Worm (Caenorhabditis elegans) whole organism, young adult: ENCODE data around the gene str-181.
A peak's percentile ranks its signal among the peaks of the same experiment; 100 is the strongest.

ENCODE experiments used
- B0019.2 ChIP-seq: fragments of 200-800 bp; sonication (Bioruptor generic); conservative IDR thresholded peaks from 2 replicates; pipeline ENCODE4 v1.3.6; 2022; ENCODE audit warnings: missing genetic modification reagents, missing genetic modification characterization, missing compliant biosample characterization
- B0261.1 ChIP-seq: sonication (generic microtip); optimal IDR thresholded peaks from 2 replicates; lab custom pipeline; 2016; ENCODE audit warnings: mild to moderate bottlenecking, missing genetic modification characterization, moderate library complexity, missing compliant biosample characterization
- C17E4.6 ChIP-seq: fragments of 200-800 bp; sonication (Bioruptor generic); IDR thresholded peaks from 2 replicates; pipeline ENCODE4 v1.3.6; 2022; ENCODE audit warnings: missing genetic modification reagents, missing genetic modification characterization, missing compliant biosample characterization
- F10E7.11 ChIP-seq: sonication (generic microtip); optimal IDR thresholded peaks from 2 replicates; lab custom pipeline; 2017; ENCODE audit warnings: mild to moderate bottlenecking, missing genetic modification characterization, moderate library complexity, missing compliant biosample characterization
- F23B12.7 ChIP-seq: sonication (generic microtip); optimal IDR thresholded peaks from 2 replicates; lab custom pipeline; 2017; ENCODE audit warnings: missing genetic modification characterization, mild to moderate bottlenecking, missing compliant biosample characterization, antibody characterized with exemption, moderate library complexity; ENCODE audit not compliant: insufficient read depth
- F55B11.4 ChIP-seq: sonication (generic microtip); optimal IDR thresholded peaks from 2 replicates; lab custom pipeline; 2016; ENCODE audit warnings: missing compliant biosample characterization, missing genetic modification characterization, borderline replicate concordance; ENCODE audit not compliant: insufficient read depth
- T26A5.8 ChIP-seq: sonication (generic microtip); optimal IDR thresholded peaks from 2 replicates; lab custom pipeline; 2016; ENCODE audit warnings: missing genetic modification characterization, missing compliant biosample characterization
- Y53G8AR.9 ChIP-seq: fragments of 200-800 bp; sonication (Bioruptor generic); conservative IDR thresholded peaks from 2 replicates; pipeline ENCODE4 v1.3.6; 2022; ENCODE audit warnings: missing genetic modification reagents, missing genetic modification characterization, missing compliant biosample characterization
- Y79H2A.3 ChIP-seq: fragments of 200-800 bp; sonication (Bioruptor generic); conservative IDR thresholded peaks from 2 replicates; pipeline ENCODE4 v1.3.6; 2022; ENCODE audit warnings: missing genetic modification reagents, missing genetic modification characterization, missing compliant biosample characterization
- aptf-2 ChIP-seq: fragments of 200-800 bp; sonication (Bioruptor generic); conservative IDR thresholded peaks from 2 replicates; pipeline ENCODE4 v1.3.6; 2022; ENCODE audit warnings: missing genetic modification reagents, missing genetic modification characterization, missing compliant biosample characterization
- attf-6 ChIP-seq: fragments of 200-800 bp; sonication (Bioruptor generic); IDR thresholded peaks from 2 replicates; pipeline ENCODE4 v1.3.6; 2022; ENCODE audit warnings: missing genetic modification reagents, missing genetic modification characterization, missing compliant biosample characterization
- ceh-100 ChIP-seq: fragments of 200-800 bp; sonication (Bioruptor generic); IDR thresholded peaks from 2 replicates; pipeline ENCODE4 v1.3.6; 2022; ENCODE audit warnings: missing genetic modification reagents, missing genetic modification characterization, missing compliant biosample characterization
- ceh-27 ChIP-seq: fragments of 200-800 bp; sonication (Bioruptor generic); optimal IDR thresholded peaks from 2 replicates; lab custom pipeline; 2018; ENCODE audit warnings: mild to moderate bottlenecking, missing genetic modification characterization, moderate library complexity, missing compliant biosample characterization
- ceh-79 ChIP-seq: sonication (generic microtip); optimal IDR thresholded peaks from 2 replicates; lab custom pipeline; 2017; ENCODE audit warnings: mild to moderate bottlenecking, missing genetic modification characterization, missing compliant biosample characterization
- chd-7 ChIP-seq: sonication (generic microtip); optimal IDR thresholded peaks from 2 replicates; lab custom pipeline; 2016; ENCODE audit warnings: mild to moderate bottlenecking, missing genetic modification characterization, moderate library complexity, missing compliant biosample characterization
- die-1 ChIP-seq: sonication (generic microtip); optimal IDR thresholded peaks from 2 replicates; lab custom pipeline; 2016; ENCODE audit warnings: missing genotype, mild to moderate bottlenecking, missing genetic modification characterization, missing compliant biosample characterization
- efl-1 ChIP-seq: fragments of 150-350 bp; optimal IDR thresholded peaks from 2 replicates; lab custom pipeline; 2014; ENCODE audit warnings: missing biosample characterization, missing genetic modification reagents, missing genetic modification characterization
- egrh-3 ChIP-seq: fragments of 200-800 bp; sonication (Bioruptor generic); IDR thresholded peaks from 2 replicates; pipeline ENCODE4 v1.3.6; 2022; ENCODE audit warnings: missing genetic modification reagents, missing genetic modification characterization, missing compliant biosample characterization
- ekl-4 ChIP-seq: fragments of 200-800 bp; sonication (Bioruptor generic); IDR thresholded peaks from 2 replicates; pipeline ENCODE4 v1.3.6; 2022; ENCODE audit warnings: missing genetic modification reagents, missing genetic modification characterization, missing compliant biosample characterization
- ets-4 ChIP-seq: fragments of 200-800 bp; sonication (Bioruptor generic); optimal IDR thresholded peaks from 2 replicates; lab custom pipeline; 2018; ENCODE audit warnings: mild to moderate bottlenecking, missing genetic modification characterization, missing compliant biosample characterization
- fkh-3 ChIP-seq: sonication (generic microtip); optimal IDR thresholded peaks from 2 replicates; lab custom pipeline; 2016; ENCODE audit warnings: mild to moderate bottlenecking, missing genetic modification characterization, missing compliant biosample characterization
- gei-17 ChIP-seq: fragments of 200-800 bp; sonication (Bioruptor generic); optimal IDR thresholded peaks from 2 replicates; lab custom pipeline; 2018; ENCODE audit warnings: mild to moderate bottlenecking, missing genetic modification characterization, missing compliant biosample characterization
- hmg-1.2 ChIP-seq: fragments of 200-800 bp; sonication (Bioruptor generic); IDR thresholded peaks from 2 replicates; pipeline ENCODE4 v1.3.6; 2022; ENCODE audit warnings: missing genetic modification reagents, missing genetic modification characterization, missing compliant biosample characterization
- lin-35 ChIP-seq, 3 experiments: fragments of 150-350 bp in 2 of 3; sonication (generic microtip) in 1 of 3; optimal IDR thresholded peaks; 2 replicates each; lab custom pipeline; 2014 to 2018; ENCODE audit warnings: missing biosample characterization in 3 of 3, missing genetic modification characterization in 3 of 3, missing genetic modification reagents in 3 of 3
- lin-40 ChIP-seq: sonication (generic microtip); optimal IDR thresholded peaks from 2 replicates; lab custom pipeline; 2016; ENCODE audit warnings: missing genetic modification characterization, mild to moderate bottlenecking, missing compliant biosample characterization, missing genotype, missing genetic modification reagents
- lir-1 ChIP-seq: fragments of 200-800 bp; sonication (Bioruptor generic); conservative IDR thresholded peaks from 2 replicates; pipeline ENCODE4 v1.3.6; 2022; ENCODE audit warnings: missing genetic modification reagents, missing genetic modification characterization, missing compliant biosample characterization
- lsl-1 ChIP-seq: fragments of 200-800 bp; sonication (Bioruptor generic); optimal IDR thresholded peaks from 2 replicates; lab custom pipeline; 2018; ENCODE audit warnings: mild to moderate bottlenecking, missing genetic modification characterization, moderate library complexity, missing compliant biosample characterization
- lsy-27 ChIP-seq: sonication (generic microtip); optimal IDR thresholded peaks from 2 replicates; lab custom pipeline; 2017; ENCODE audit warnings: missing genetic modification characterization, mild to moderate bottlenecking, missing compliant biosample characterization, antibody characterized with exemption, missing genotype, borderline replicate concordance; ENCODE audit not compliant: insufficient read depth
- madf-3 ChIP-seq: fragments of 200-800 bp; sonication (Bioruptor generic); IDR thresholded peaks from 2 replicates; pipeline ENCODE4 v1.3.6; 2022; ENCODE audit warnings: missing genetic modification reagents, missing genetic modification characterization, missing compliant biosample characterization
- mel-28 ChIP-seq: sonication (generic microtip); optimal IDR thresholded peaks from 2 replicates; lab custom pipeline; 2016; ENCODE audit warnings: borderline replicate concordance, mild to moderate bottlenecking, missing genetic modification characterization, missing compliant biosample characterization
- mes-4 ChIP-seq: sonication (generic microtip); optimal IDR thresholded peaks from 2 replicates; lab custom pipeline; 2016; ENCODE audit warnings: missing genotype, missing genetic modification characterization, missing compliant biosample characterization
- nfya-2 ChIP-seq: fragments of 200-800 bp; sonication (Bioruptor generic); IDR thresholded peaks from 2 replicates; pipeline ENCODE4 v1.3.6; 2022; ENCODE audit warnings: missing genetic modification reagents, missing genetic modification characterization, missing compliant biosample characterization
- nhr-120 ChIP-seq: fragments of 200-800 bp; sonication (Bioruptor generic); IDR thresholded peaks from 2 replicates; pipeline ENCODE4 v1.3.6; 2022; ENCODE audit warnings: missing genetic modification characterization, missing compliant biosample characterization
- repo-1 ChIP-seq: sonication (generic microtip); optimal IDR thresholded peaks from 2 replicates; lab custom pipeline; 2017; ENCODE audit warnings: mild to moderate bottlenecking, missing genetic modification characterization, missing compliant biosample characterization
- snpc-1.3 ChIP-seq: sonication (generic microtip); optimal IDR thresholded peaks from 2 replicates; lab custom pipeline; 2017; ENCODE audit warnings: missing genetic modification characterization, mild to moderate bottlenecking, missing compliant biosample characterization, antibody characterized with exemption, moderate library complexity, missing genotype, missing genetic modification reagents; ENCODE audit not compliant: insufficient read depth
- snpc-4 ChIP-seq, 5 experiments: fragments of 150-350 bp in 1 of 5; sonication (generic microtip) in 4 of 5; optimal IDR thresholded peaks; 2 replicates each; lab custom pipeline; 2014 to 2018; ENCODE audit warnings: missing genetic modification characterization in 5 of 5, missing biosample characterization in 3 of 5, antibody characterized with exemption in 2 of 5, mild to moderate bottlenecking in 2 of 5, missing compliant biosample characterization in 2 of 5, missing genotype in 2 of 5, moderate library complexity in 2 of 5, missing genetic modification reagents in 1 of 5
- tbx-9 ChIP-seq: sonication (generic microtip); optimal IDR thresholded peaks from 2 replicates; lab custom pipeline; 2016; ENCODE audit warnings: borderline replicate concordance, missing genetic modification characterization, inconsistent platforms, missing compliant biosample characterization
- tlf-1 ChIP-seq: fragments of 200-800 bp; sonication (Bioruptor generic); optimal IDR thresholded peaks from 2 replicates; lab custom pipeline; 2018; ENCODE audit warnings: mild to moderate bottlenecking, missing genetic modification characterization, missing compliant biosample characterization
- unc-62 ChIP-seq: fragments of 150-350 bp; optimal IDR thresholded peaks from 2 replicates; lab custom pipeline; 2014; ENCODE audit warnings: missing biosample characterization, missing genetic modification reagents, missing genetic modification characterization
- xnd-1 ChIP-seq: sonication (generic microtip); optimal IDR thresholded peaks from 2 replicates; lab custom pipeline; 2016; ENCODE audit warnings: missing genotype, missing genetic modification reagents, missing genetic modification characterization, missing compliant biosample characterization
- zim-3 ChIP-seq: sonication (generic microtip); optimal IDR thresholded peaks from 2 replicates; lab custom pipeline; 2017; ENCODE audit warnings: mild to moderate bottlenecking, missing genetic modification characterization, moderate library complexity, missing compliant biosample characterization
- ztf-22 ChIP-seq: fragments of 200-800 bp; sonication (Bioruptor generic); optimal IDR thresholded peaks from 2 replicates; lab custom pipeline; 2018; ENCODE audit warnings: mild to moderate bottlenecking, missing genetic modification characterization, moderate library complexity, missing compliant biosample characterization
- ztf-26 ChIP-seq: sonication (generic microtip); optimal IDR thresholded peaks from 2 replicates; lab custom pipeline; 2017; ENCODE audit warnings: missing genetic modification characterization, missing compliant biosample characterization

The str-181 gene

DNA sequence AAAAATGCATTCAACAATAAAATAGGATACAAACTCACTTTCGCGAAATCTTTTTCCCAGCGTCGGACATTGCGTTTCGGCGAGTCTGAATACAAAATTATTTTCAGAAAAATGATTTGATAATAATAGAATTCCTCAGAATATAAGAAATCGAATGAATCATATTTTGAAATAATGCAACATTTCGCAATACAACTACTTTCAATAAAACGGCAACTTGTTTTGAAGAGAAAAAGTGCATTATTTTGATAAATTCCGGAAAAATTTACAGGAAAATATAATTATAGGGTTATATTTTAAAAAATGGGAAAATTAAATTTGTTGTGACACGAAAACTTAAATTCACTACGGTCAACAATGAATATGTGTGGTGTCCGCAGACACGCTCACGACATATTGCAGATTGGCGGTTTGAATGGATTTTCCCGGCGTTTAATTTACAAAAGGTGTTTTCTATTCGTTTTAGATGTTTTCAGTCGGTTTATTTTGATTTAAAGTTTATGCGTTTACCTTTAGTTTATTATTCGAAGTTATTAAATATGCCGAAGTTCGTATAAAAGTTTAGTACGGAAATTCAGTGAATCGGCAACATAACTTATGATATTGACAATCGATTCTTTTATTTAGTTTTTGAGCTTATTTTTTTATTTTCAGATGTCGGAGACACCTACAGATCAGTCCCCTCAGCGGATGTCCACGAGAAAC is 44.9 kb upstream of the str-181 start, which contains the start of the genes abcf-1 and scc-3 (continued):
- TF ChIP-seq xnd-1 (tag; lab: Kevin White, UChicago) (peak; percentile 10), lir-1 (GFP tag; lab: Robert Waterston, UW) (no peak), ceh-27 (GFP tag; lab: Kevin White, UChicago) (no peak), efl-1 (GFP tag; lab: Kevin White, UChicago) (peak; percentile 91), chd-7 (tag; lab: Kevin White, UChicago) (no peak), zim-3 (tag; lab: Kevin White, UChicago) (no peak), ceh-100 (GFP tag; lab: Robert Waterston, UW) (no peak), T26A5.8 (tag; lab: Kevin White, UChicago) (no peak), hmg-1.2 (GFP tag; lab: Robert Waterston, UW) (no peak), ztf-22 (GFP tag; lab: Kevin White, UChicago) (no peak), madf-3 (GFP tag; lab: Robert Waterston, UW) (no peak), nfya-2 (GFP tag; lab: Robert Waterston, UW) (no peak), F10E7.11 (tag; lab: Kevin White, UChicago) (no peak), ztf-26 (tag; lab: Kevin White, UChicago) (no peak), mel-28 (tag; lab: Kevin White, UChicago) (no peak), F55B11.4 (tag; lab: Kevin White, UChicago) (no peak), Y53G8AR.9 (no peak), tbx-9 (no peak), aptf-2 (no peak), fkh-3 (tag; lab: Kevin White, UChicago) (no peak), lsl-1 (peak; percentile 77), B0019.2 (no peak), lin-35 (GFP tag; optimal IDR thresholded peaks at IDR 0.05; lab: Kevin White, UChicago) (no peak), ekl-4 (GFP tag; lab: Robert Waterston, UW) (no peak), Y79H2A.3 (GFP tag; lab: Robert Waterston, UW) (no peak), ceh-79 (tag; lab: Kevin White, UChicago) (no peak), snpc-4 (GFP tag; optimal IDR thresholded peaks at IDR 0.05; lab: Kevin White, UChicago) (no peak), snpc-4 (tag; optimal IDR thresholded peaks at IDR 0.05; lab: Kevin White, UChicago) (peak in 1 of 4 experiments; percentile 43), nhr-120 (no peak), gei-17 (GFP tag; lab: Kevin White, UChicago) (no peak), B0261.1 (tag; lab: Kevin White, UChicago) (no peak), unc-62 (no peak), attf-6 (no peak), repo-1 (tag; lab: Kevin White, UChicago) (no peak), ets-4 (GFP tag; lab: Kevin White, UChicago) (no peak), C17E4.6 (GFP tag; lab: Robert Waterston, UW) (no peak), snpc-1.3 (tag; lab: Kevin White, UChicago) (peak; percentile 71), F23B12.7 (tag; lab: Kevin White, UChicago) (peak; percentile 25), die-1 (tag; lab: Kevin White, UChicago) (no peak), lin-40 (tag; lab: Kevin White, UChicago) (no peak), lsy-27 (tag; lab: Kevin White, UChicago) (no peak), mes-4 (tag; lab: Kevin White, UChicago) (no peak), egrh-3 (GFP tag; lab: Robert Waterston, UW) (no peak), tlf-1 (no peak)
- TF ChIP-seq, all 124 proteins: peak for 19
